Fruit fly (Drosophila melanogaster): ENCODE data around the gene CG17834.

DNA sequence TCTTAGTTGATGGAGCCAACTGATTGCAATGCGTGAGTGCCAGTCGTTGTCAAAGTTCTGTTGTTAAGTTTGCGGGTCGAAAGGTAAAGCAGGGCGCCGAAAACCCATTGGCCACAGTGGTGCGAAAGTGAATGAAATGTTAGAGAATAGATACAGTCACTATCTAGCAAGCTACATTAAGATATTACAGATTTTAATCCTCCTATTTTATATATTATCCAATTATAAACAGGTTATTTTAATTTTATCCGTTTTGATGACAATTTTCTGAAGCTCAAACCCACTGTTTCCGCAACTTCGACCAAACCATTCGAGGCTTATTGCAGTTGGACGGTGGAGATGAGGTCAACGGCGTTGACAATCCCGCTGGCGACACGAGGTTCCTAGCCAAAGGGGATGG is 23.5 kb downstream of the CG17834 start:
- TF ChIP-seq CG8478 (optimal IDR thresholded peaks at IDR 0.05) (no peak), usp (GFP tag; optimal IDR thresholded peaks at IDR 0.05) (no peak), pan (optimal IDR thresholded peaks at IDR 0.05) (no peak), psq (optimal IDR thresholded peaks at IDR 0.05) (no peak), Dll (optimal IDR thresholded peaks at IDR 0.05) (no peak)

Data from whole organism.